Worm (Caenorhabditis elegans) whole organism, L3 larva: ENCODE measurements around the gene F47G3.1.

ENCODE experiments used
- R02D3.7 ChIP-seq: fragments of 150-350 bp; optimal IDR thresholded peaks from 2 replicates; lab custom pipeline; 2014; ENCODE audit warnings: missing biosample characterization, missing genetic modification characterization
- ZK546.5 ChIP-seq: sonication (generic microtip); optimal IDR thresholded peaks from 2 replicates; lab custom pipeline; 2017; ENCODE audit warnings: missing biosample characterization, missing genetic modification characterization
- aly-2 ChIP-seq: fragments of 150-350 bp; optimal IDR thresholded peaks from 2 replicates; lab custom pipeline; 2014; ENCODE audit warnings: missing biosample characterization, missing genetic modification characterization
- ama-1 ChIP-seq: fragments of 150-350 bp; optimal IDR thresholded peaks from 2 replicates; lab custom pipeline; 2018
- ceh-16 ChIP-seq: sonication (generic microtip); optimal IDR thresholded peaks from 2 replicates; lab custom pipeline; 2017; ENCODE audit warnings: missing biosample characterization, missing genetic modification characterization
- ceh-28 ChIP-seq: fragments of 150-350 bp; optimal IDR thresholded peaks from 2 replicates; lab custom pipeline; 2014; ENCODE audit warnings: missing biosample characterization, missing genetic modification reagents, missing genetic modification characterization
- ceh-82 ChIP-seq: fragments of 150-350 bp; optimal IDR thresholded peaks from 2 replicates; lab custom pipeline; 2014; ENCODE audit warnings: missing biosample characterization, missing genetic modification characterization
- ceh-9 ChIP-seq: sonication (generic microtip); optimal IDR thresholded peaks from 2 replicates; lab custom pipeline; 2018; ENCODE audit warnings: missing biosample characterization, missing genetic modification characterization
- daf-12 ChIP-seq: fragments of 150-350 bp; optimal IDR thresholded peaks from 2 replicates; lab custom pipeline; 2014; ENCODE audit warnings: missing biosample characterization, missing genetic modification reagents, missing genetic modification characterization
- egl-27 ChIP-seq: sonication (generic microtip); optimal IDR thresholded peaks from 4 replicates; lab custom pipeline; 2017; ENCODE audit warnings: missing biosample characterization, missing genetic modification reagents, missing genetic modification characterization
- elt-1 ChIP-seq: fragments of 150-350 bp; optimal IDR thresholded peaks from 2 replicates; lab custom pipeline; 2014; ENCODE audit warnings: missing biosample characterization, missing genetic modification characterization
- elt-2 ChIP-seq: sonication (generic microtip); optimal IDR thresholded peaks from 2 replicates; lab custom pipeline; 2016; ENCODE audit warnings: missing genetic modification reagents, mild to moderate bottlenecking, missing genetic modification characterization, missing compliant biosample characterization
- elt-3 ChIP-seq, 3 experiments: fragments of 150-350 bp in 1 of 3; sonication (generic microtip) in 2 of 3; optimal IDR thresholded peaks; 2 replicates in 2 of 3; 4 replicates in 1 of 3; lab custom pipeline; 2014 to 2017; ENCODE audit warnings: missing biosample characterization in 3 of 3, missing genetic modification characterization in 3 of 3
- eor-1 ChIP-seq, 2 experiments: fragments of 150-350 bp; optimal IDR thresholded peaks; 2 replicates each; lab custom pipeline; 2014 to 2018; ENCODE audit warnings: missing biosample characterization in 2 of 2, missing genetic modification characterization in 2 of 2
- fkh-2 ChIP-seq: fragments of 150-350 bp; optimal IDR thresholded peaks from 2 replicates; lab custom pipeline; 2014; ENCODE audit warnings: missing biosample characterization, missing genetic modification reagents, missing genetic modification characterization
- fos-1 ChIP-seq: fragments of 150-350 bp; optimal IDR thresholded peaks from 2 replicates; lab custom pipeline; 2014; ENCODE audit warnings: missing biosample characterization, missing genetic modification characterization
- hmg-11 ChIP-seq: sonication (generic microtip); optimal IDR thresholded peaks from 2 replicates; lab custom pipeline; 2016; ENCODE audit warnings: missing genetic modification characterization, missing compliant biosample characterization
- jun-1 ChIP-seq: fragments of 150-350 bp; optimal IDR thresholded peaks from 2 replicates; lab custom pipeline; 2014; ENCODE audit warnings: missing biosample characterization, missing genetic modification reagents, missing genetic modification characterization
- lin-15B ChIP-seq: fragments of 150-350 bp; optimal IDR thresholded peaks from 2 replicates; lab custom pipeline; 2014; ENCODE audit warnings: missing biosample characterization, missing genetic modification characterization
- lin-39 ChIP-seq: fragments of 150-350 bp; optimal IDR thresholded peaks from 2 replicates; lab custom pipeline; 2018; ENCODE audit warnings: missing biosample characterization, missing genetic modification reagents, missing genetic modification characterization
- lsy-12 ChIP-seq: sonication (generic microtip); optimal IDR thresholded peaks from 2 replicates; lab custom pipeline; 2016; ENCODE audit warnings: mild to moderate bottlenecking, missing genetic modification characterization, missing compliant biosample characterization
- nhr-11 ChIP-seq: fragments of 150-350 bp; optimal IDR thresholded peaks from 2 replicates; lab custom pipeline; 2014; ENCODE audit warnings: missing biosample characterization, missing genetic modification characterization
- nhr-12 ChIP-seq: fragments of 150-350 bp; optimal IDR thresholded peaks from 2 replicates; lab custom pipeline; 2014; ENCODE audit warnings: missing biosample characterization, missing genetic modification characterization
- nhr-23 ChIP-seq: fragments of 150-350 bp; optimal IDR thresholded peaks from 2 replicates; lab custom pipeline; 2014; ENCODE audit warnings: missing biosample characterization, missing genetic modification reagents, missing genetic modification characterization
- nhr-237 ChIP-seq: fragments of 150-350 bp; optimal IDR thresholded peaks from 2 replicates; lab custom pipeline; 2014; ENCODE audit warnings: missing biosample characterization, missing genetic modification characterization
- nhr-25 ChIP-seq: sonication (generic microtip); optimal IDR thresholded peaks from 2 replicates; lab custom pipeline; 2017; ENCODE audit warnings: missing biosample characterization, missing genetic modification characterization
- nhr-76 ChIP-seq: fragments of 150-350 bp; sonication (generic microtip); optimal IDR thresholded peaks from 5 replicates; lab custom pipeline; 2014; ENCODE audit warnings: missing biosample characterization, missing genetic modification characterization
- nhr-77 ChIP-seq: fragments of 150-350 bp; optimal IDR thresholded peaks from 2 replicates; lab custom pipeline; 2014; ENCODE audit warnings: missing biosample characterization, missing genetic modification characterization
- pqm-1 ChIP-seq: fragments of 150-350 bp; optimal IDR thresholded peaks from 2 replicates; lab custom pipeline; 2017; ENCODE audit warnings: missing biosample characterization, missing genetic modification characterization, inconsistent platforms
- sea-2 ChIP-seq: fragments of 150-350 bp; sonication (generic microtip); optimal IDR thresholded peaks from 4 replicates; lab custom pipeline; 2014; ENCODE audit warnings: missing biosample characterization, missing genetic modification reagents, missing genetic modification characterization
- skn-1 ChIP-seq: fragments of 150-350 bp; optimal IDR thresholded peaks from 2 replicates; lab custom pipeline; 2014; ENCODE audit warnings: missing biosample characterization, missing genetic modification characterization
- tbx-2 ChIP-seq: sonication (generic microtip); optimal IDR thresholded peaks from 2 replicates; lab custom pipeline; 2016; ENCODE audit warnings: mild to moderate bottlenecking, missing genetic modification characterization, missing compliant biosample characterization
- unc-39 ChIP-seq: sonication (generic microtip); optimal IDR thresholded peaks from 4 replicates; lab custom pipeline; 2017; ENCODE audit warnings: missing biosample characterization, missing genetic modification characterization
- zag-1 ChIP-seq: fragments of 150-350 bp; optimal IDR thresholded peaks from 2 replicates; lab custom pipeline; 2014; ENCODE audit warnings: missing biosample characterization, missing genetic modification characterization
- ztf-11 ChIP-seq: fragments of 150-350 bp; optimal IDR thresholded peaks from 2 replicates; lab custom pipeline; 2014; ENCODE audit warnings: missing biosample characterization, missing genetic modification characterization
- ztf-4 ChIP-seq: fragments of 150-350 bp; optimal IDR thresholded peaks from 2 replicates; lab custom pipeline; 2014; ENCODE audit warnings: missing biosample characterization, missing genetic modification characterization

F47G3.1 gene

ce11 chrX:2401883-2402282 is 16.3 kb downstream of the F47G3.1 start, which contains the start of gene dhhc-9 (continued):
- TF ChIP-seq ceh-82 (tag; lab: Kevin White, UChicago) (no peak), ceh-9 (tag; lab: Kevin White, UChicago) (no peak), pqm-1 (peak; percentile 23), jun-1 (peak; percentile 15), ceh-16 (no peak), nhr-76 (tag; lab: Kevin White, UChicago) (no peak), ztf-4 (tag; lab: Kevin White, UChicago) (no peak), elt-1 (tag; lab: Kevin White, UChicago) (no peak), lin-15B (peak; percentile 22), ceh-28 (no peak), nhr-77 (no peak), eor-1 (tag; optimal IDR thresholded peaks at IDR 0.05; lab: Kevin White, UChicago) (no peak)

- TF ChIP-seq lsy-12 (tag; lab: Kevin White, UChicago) = no peak
- no peak for TF ChIP-seq nhr-77
- TF ChIP-seq fos-1 (tag; lab: Kevin White, UChicago) = no peak
- no peak for TF ChIP-seq elt-2 (tag; lab: Kevin White, UChicago)
- TF ChIP-seq ceh-9 (tag; lab: Kevin White, UChicago) = no peak
- no peak for TF ChIP-seq skn-1 (tag; lab: Kevin White, UChicago)
- TF ChIP-seq ZK546.5 (tag; lab: Kevin White, UChicago) = no peak
- TF ChIP-seq zag-1 = no peak
- no peak for TF ChIP-seq egl-27
- no peak for TF ChIP-seq nhr-23
- TF ChIP-seq ceh-28 = no peak
- no peak for TF ChIP-seq tbx-2
- TF ChIP-seq fkh-2 (tag; lab: Kevin White, UChicago) = no peak
- no peak for TF ChIP-seq jun-1
- no peak for TF ChIP-seq nhr-11
- TF ChIP-seq lin-39 (tag; lab: Kevin White, UChicago) = no peak
- TF ChIP-seq ama-1 (lab: Kevin White, UChicago) = no peak
- no peak for TF ChIP-seq sea-2 (GFP tag; lab: Kevin White, UChicago)
- TF ChIP-seq lin-15B = no peak
- TF ChIP-seq nhr-25 (tag; lab: Kevin White, UChicago) = no peak
These were observed 18.2 kb downstream of the F47G3.1 start, which contains the start of gene C43H6.4 for ce11 chrX:2403724-2404123. C43H6.4 (plus strand) TSS chrX:2404024.

DNA sequence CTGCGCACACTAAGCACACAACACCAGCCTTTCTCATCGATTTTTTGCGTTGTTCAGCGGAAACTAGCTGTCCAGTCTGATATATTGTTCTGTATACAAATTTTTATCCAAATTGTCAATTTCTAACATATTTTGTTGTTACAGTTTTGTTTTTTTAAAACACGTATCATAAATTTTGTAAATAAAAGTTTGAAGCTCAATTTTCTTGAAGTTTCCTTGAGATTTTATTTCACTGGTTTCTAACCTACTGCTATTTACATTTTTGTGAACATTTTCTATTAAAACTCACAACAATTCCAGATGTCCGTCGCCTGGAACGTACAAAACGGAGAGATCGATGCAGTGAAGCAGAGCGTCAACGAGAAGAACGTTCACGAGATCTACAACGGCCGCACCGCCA is 21.6 kb downstream of the F47G3.1 start, which contains the start of gene mtpn-1:
mtpn-1 (plus strand) TSS at position 301 of the 400 bp plus-strand sequence.
- TF ChIP-seq aly-2 (no peak), hmg-11 (tag; lab: Kevin White, UChicago) (no peak), lin-15B (no peak), sea-2 (GFP tag; lab: Kevin White, UChicago) (no peak), nhr-12 (tag; lab: Kevin White, UChicago) (no peak), nhr-237 (no peak), ztf-11 (tag; lab: Kevin White, UChicago) (no peak), elt-2 (tag; lab: Kevin White, UChicago) (no peak), unc-39 (tag; lab: Kevin White, UChicago) (no peak), daf-12 (tag; lab: Kevin White, UChicago) (no peak), elt-3 (tag; optimal IDR thresholded peaks at IDR 0.05; lab: Kevin White, UChicago) (no peak), nhr-23 (no peak), zag-1 (no peak), nhr-25 (tag; lab: Kevin White, UChicago) (no peak), nhr-77 (no peak), nhr-76 (tag; lab: Kevin White, UChicago) (no peak), R02D3.7 (no peak)

- TF ChIP-seq eor-1 (tag; optimal IDR thresholded peaks at IDR 0.05; lab: Kevin White, UChicago) = no peak
- peak; percentile 9 for TF ChIP-seq elt-2 (tag; lab: Kevin White, UChicago)
These were observed 23.7 kb downstream of the F47G3.1 start, which contains the start of the genes C43H6.12 and trpp-12 for ce11 chrX:2409243-2409741. C43H6.12 (plus strand) TSS chrX:2409607. trpp-12 (plus strand) TSS chrX:2409691.

DNA sequence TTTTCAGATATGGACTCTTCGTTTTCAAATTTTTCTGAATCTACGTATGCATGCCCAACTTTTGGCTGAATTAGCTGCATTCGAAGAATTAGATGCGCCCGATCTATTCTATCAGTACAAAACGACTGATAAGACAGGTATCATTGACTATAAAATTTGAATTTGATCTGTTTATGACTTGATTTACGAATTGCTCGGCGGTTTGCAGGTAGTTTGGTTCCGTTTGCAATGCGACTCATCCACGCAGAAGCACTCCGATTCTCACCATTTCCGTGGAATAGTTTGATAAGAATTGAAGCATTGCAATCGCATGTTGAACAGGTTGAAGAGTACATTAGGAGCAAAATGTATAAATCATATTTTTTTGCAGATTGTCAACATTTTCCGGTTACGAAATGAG is 25.4 kb downstream of the F47G3.1 start:
- TF ChIP-seq pqm-1 (peak; percentile 11), jun-1 (no peak), elt-2 (tag; lab: Kevin White, UChicago) (peak; percentile 68)
